Fruit fly (Drosophila melanogaster) whole organism: ENCODE data around the gene CG13293.

Source experiments
- CG8478 ChIP-seq: fragments of >200 bp; optimal IDR thresholded peaks from 2 replicates; lab custom pipeline; 2018; ENCODE audit warnings: inconsistent platforms
- pan ChIP-seq: fragments of >200 bp; optimal IDR thresholded peaks from 2 replicates; lab custom pipeline; 2017
- psq ChIP-seq: fragments of >200 bp; optimal IDR thresholded peaks from 2 replicates; lab custom pipeline; 2017
- usp ChIP-seq: fragments of >200 bp; optimal IDR thresholded peaks from 2 replicates; lab custom pipeline; 2017; ENCODE audit warnings: missing biosample characterization, missing genetic modification characterization, mixed read lengths

dm6 chr3L:6050230-6050807 is 32.4 kb upstream of the CG13293 start, which contains the start of gene Jon65Aiii:
- TF ChIP-seq pan (lab: Kevin White, UChicago) (no peak), CG8478 (lab: Kevin White, UChicago) (no peak), psq (lab: Kevin White, UChicago) (no peak), usp (no peak)
